Fruit fly (Drosophila melanogaster) whole organism, larva: ENCODE measurements around the gene hng2.

Source experiments
- noc ChIP-seq: fragments of 200-800 bp; sonication (Bioruptor generic); optimal IDR thresholded peaks from 3 replicates; lab custom pipeline; 2019; ENCODE audit warnings: missing biosample characterization, mild to moderate bottlenecking, missing genetic modification characterization, moderate library complexity

The hng2 gene

dm6 chr3R:8854619-8855206 is 48.6 kb downstream of the hng2 start:
- no peak for TF ChIP-seq noc (tag; lab: Kevin White, UChicago)

- TF ChIP-seq noc (tag; lab: Kevin White, UChicago), result no peak
Measured at dm6 chr3R:8856242-8856641, 50.1 kb downstream of the hng2 start.
